Fruit fly (Drosophila melanogaster) whole organism, prepupa: ENCODE measurements around the gene CG15891.

Source experiments
- Blimp-1 ChIP-seq: fragments of 200-800 bp; sonication (Bioruptor generic); optimal IDR thresholded peaks from 3 replicates; lab custom pipeline; 2017; ENCODE audit warnings: missing biosample characterization, missing genetic modification characterization, mild to moderate bottlenecking, moderate library complexity, missing genetic modification reagents
- CG10631 ChIP-seq: fragments of 200-800 bp; sonication (Bioruptor generic); optimal IDR thresholded peaks from 2 replicates; lab custom pipeline; 2016; ENCODE audit warnings: missing biosample characterization, missing genetic modification characterization
- CG10669 ChIP-seq: fragments of 200-800 bp; sonication (Bioruptor generic); optimal IDR thresholded peaks from 3 replicates; lab custom pipeline; 2018; ENCODE audit warnings: missing biosample characterization, mild to moderate bottlenecking, missing genetic modification characterization, moderate library complexity
- CG11294 ChIP-seq: fragments of 200-800 bp; sonication (Bioruptor generic); IDR thresholded peaks from 2 replicates; pipeline ENCODE4 v1.3.6; 2022; ENCODE audit warnings: missing biosample characterization, missing genetic modification characterization
- CG11762 ChIP-seq: fragments of 200-800 bp; sonication (Bioruptor generic); optimal IDR thresholded peaks from 3 replicates; lab custom pipeline; 2016; ENCODE audit warnings: missing biosample characterization, missing genetic modification characterization; ENCODE audit not compliant: insufficient read depth
- CG15336 ChIP-seq: fragments of 200-800 bp; sonication (Bioruptor generic); IDR thresholded peaks from 2 replicates; pipeline ENCODE4 v1.3.6; 2022; ENCODE audit warnings: missing biosample characterization, missing genetic modification characterization
- CG1621 ChIP-seq: fragments of 200-800 bp; sonication (Bioruptor generic); optimal IDR thresholded peaks from 3 replicates; lab custom pipeline; 2018; ENCODE audit warnings: missing biosample characterization, mild to moderate bottlenecking, missing genetic modification characterization
- CG3032 ChIP-seq: fragments of 200-800 bp; optimal IDR thresholded peaks from 2 replicates; lab custom pipeline; 2019; ENCODE audit warnings: missing biosample characterization, mild to moderate bottlenecking, missing genetic modification characterization, moderate library complexity
- CG31627 ChIP-seq: fragments of 200-800 bp; sonication (Bioruptor generic); optimal IDR thresholded peaks from 3 replicates; lab custom pipeline; 2016; ENCODE audit warnings: missing biosample characterization, missing genetic modification characterization
- CG32006 ChIP-seq: fragments of 200-800 bp; sonication (Bioruptor generic); optimal IDR thresholded peaks from 3 replicates; lab custom pipeline; 2017; ENCODE audit warnings: missing biosample characterization, mild to moderate bottlenecking, missing genetic modification characterization
- CG3919 ChIP-seq: fragments of 200-800 bp; sonication (Bioruptor generic); optimal IDR thresholded peaks from 3 replicates; lab custom pipeline; 2016; ENCODE audit warnings: missing biosample characterization, missing genetic modification characterization
- CG4318 ChIP-seq: fragments of 200-800 bp; sonication (Bioruptor generic); optimal IDR thresholded peaks from 3 replicates; lab custom pipeline; 2017; ENCODE audit warnings: missing biosample characterization, mild to moderate bottlenecking, missing genetic modification characterization
- CG6163 ChIP-seq: fragments of 200-800 bp; sonication (Bioruptor generic); IDR thresholded peaks from 3 replicates; pipeline ENCODE4 v1.3.6; 2022; ENCODE audit warnings: missing biosample characterization, missing genetic modification characterization
- CG6276 ChIP-seq: fragments of 200-800 bp; sonication (Bioruptor generic); optimal IDR thresholded peaks from 2 replicates; lab custom pipeline; 2017; ENCODE audit warnings: missing biosample characterization, mild to moderate bottlenecking, missing genetic modification characterization
- CG6792 ChIP-seq: fragments of 200-800 bp; sonication (Bioruptor generic); optimal IDR thresholded peaks from 3 replicates; lab custom pipeline; 2016; ENCODE audit warnings: missing biosample characterization, missing genetic modification characterization
- CG6854 ChIP-seq: fragments of 200-800 bp; sonication (Bioruptor generic); optimal IDR thresholded peaks from 2 replicates; lab custom pipeline; 2017; ENCODE audit warnings: missing biosample characterization, mild to moderate bottlenecking, missing genetic modification characterization
- CG8319 ChIP-seq: fragments of 200-800 bp; sonication (Bioruptor generic); optimal IDR thresholded peaks from 3 replicates; lab custom pipeline; 2016; ENCODE audit warnings: missing biosample characterization, missing genetic modification characterization
- CG8632 ChIP-seq: fragments of 200-800 bp; sonication (Bioruptor generic); optimal IDR thresholded peaks from 3 replicates; lab custom pipeline; 2016; ENCODE audit warnings: missing biosample characterization, missing genetic modification characterization
- CG9139 ChIP-seq: fragments of 200-800 bp; sonication (Bioruptor generic); optimal IDR thresholded peaks from 3 replicates; lab custom pipeline; 2017; ENCODE audit warnings: missing biosample characterization, mild to moderate bottlenecking, missing genetic modification characterization
- Eip75B ChIP-seq: fragments of 200-800 bp; sonication (Bioruptor generic); optimal IDR thresholded peaks from 3 replicates; lab custom pipeline; 2016; ENCODE audit warnings: missing biosample characterization, missing genetic modification characterization
- Eip78C ChIP-seq: fragments of 200-800 bp; sonication (Bioruptor generic); peaks from one replicate; lab custom pipeline; 2016; ENCODE audit warnings: missing biosample characterization, missing genetic modification characterization
- Eip93F ChIP-seq: fragments of 200-800 bp; sonication (Bioruptor generic); optimal IDR thresholded peaks from 2 replicates; lab custom pipeline; 2016; ENCODE audit warnings: missing biosample characterization, mild to moderate bottlenecking, missing genetic modification characterization
- Ets21C ChIP-seq: fragments of 200-800 bp; sonication (Bioruptor generic); optimal IDR thresholded peaks from 3 replicates; lab custom pipeline; 2016; ENCODE audit warnings: missing biosample characterization, missing genetic modification characterization
- Ets96B ChIP-seq: fragments of 200-800 bp; optimal IDR thresholded peaks from 2 replicates; lab custom pipeline; 2019; ENCODE audit warnings: missing biosample characterization, mild to moderate bottlenecking, missing genetic modification characterization, moderate library complexity
- Hr39 ChIP-seq: fragments of 200-800 bp; sonication (Bioruptor generic); optimal IDR thresholded peaks from 2 replicates; lab custom pipeline; 2016; ENCODE audit warnings: missing biosample characterization, missing genetic modification characterization
- Hr4 ChIP-seq: fragments of 200-800 bp; sonication (Bioruptor generic); optimal IDR thresholded peaks from 3 replicates; lab custom pipeline; 2016; ENCODE audit warnings: missing biosample characterization, missing genetic modification characterization
- OdsH ChIP-seq: fragments of 200-800 bp; sonication (Bioruptor generic); optimal IDR thresholded peaks from 3 replicates; lab custom pipeline; 2016; ENCODE audit warnings: missing biosample characterization, missing genetic modification characterization
- Smox ChIP-seq: fragments of 200-800 bp; sonication (Bioruptor generic); optimal IDR thresholded peaks from 3 replicates; lab custom pipeline; 2016; ENCODE audit warnings: missing biosample characterization, missing genetic modification characterization
- Sox15 ChIP-seq: fragments of 200-800 bp; sonication (Bioruptor generic); optimal IDR thresholded peaks from 3 replicates; lab custom pipeline; 2016; ENCODE audit warnings: missing biosample characterization, missing genetic modification characterization
- cyc ChIP-seq: fragments of 200-800 bp; sonication (Bioruptor generic); optimal IDR thresholded peaks from 3 replicates; lab custom pipeline; 2016; ENCODE audit warnings: missing biosample characterization, missing genetic modification characterization
- dac ChIP-seq: fragments of 200-800 bp; sonication (Bioruptor generic); optimal IDR thresholded peaks from 2 replicates; lab custom pipeline; 2017; ENCODE audit warnings: missing biosample characterization, mild to moderate bottlenecking, missing genetic modification characterization
- dsx ChIP-seq: fragments of 200-800 bp; optimal IDR thresholded peaks from 3 replicates; lab custom pipeline; 2019; ENCODE audit warnings: missing biosample characterization, mild to moderate bottlenecking, missing genetic modification characterization, moderate library complexity; ENCODE audit not compliant: poor library complexity, severe bottlenecking
- eg ChIP-seq: fragments of 200-800 bp; sonication (Bioruptor generic); IDR thresholded peaks from 3 replicates; pipeline ENCODE4 v1.3.6; 2022; ENCODE audit warnings: missing biosample characterization, missing genetic modification characterization
- fd85E ChIP-seq: fragments of 200-800 bp; sonication (Bioruptor generic); optimal IDR thresholded peaks from 3 replicates; lab custom pipeline; 2016; ENCODE audit warnings: missing biosample characterization, missing genetic modification characterization
- fkh ChIP-seq: fragments of 200-800 bp; sonication (Bioruptor generic); optimal IDR thresholded peaks from 3 replicates; lab custom pipeline; 2017; ENCODE audit warnings: missing biosample characterization, mild to moderate bottlenecking, missing genetic modification characterization, moderate library complexity
- lz ChIP-seq: fragments of 200-800 bp; sonication (Bioruptor generic); optimal IDR thresholded peaks from 3 replicates; lab custom pipeline; 2016; ENCODE audit warnings: missing biosample characterization, missing genetic modification characterization
- net ChIP-seq: fragments of 200-800 bp; sonication (Bioruptor generic); optimal IDR thresholded peaks from 3 replicates; lab custom pipeline; 2016; ENCODE audit warnings: missing biosample characterization, missing genetic modification characterization
- pdm3 ChIP-seq: fragments of 200-800 bp; sonication (Bioruptor generic); optimal IDR thresholded peaks from 3 replicates; lab custom pipeline; 2016; ENCODE audit warnings: missing biosample characterization, missing genetic modification characterization
- salr ChIP-seq, 2 experiments: fragments of 200-800 bp; sonication (Bioruptor generic); optimal IDR thresholded peaks; 3 replicates each; lab custom pipeline; 2016 to 2018; ENCODE audit warnings: missing biosample characterization in 2 of 2, missing genetic modification characterization in 2 of 2, mild to moderate bottlenecking in 1 of 2
- ss ChIP-seq, 2 experiments: fragments of 200-800 bp; sonication (Bioruptor generic); optimal IDR thresholded peaks; 2 replicates in 1 of 2; 3 replicates in 1 of 2; lab custom pipeline; 2017 to 2018; ENCODE audit warnings: mild to moderate bottlenecking in 2 of 2, missing biosample characterization in 2 of 2, missing genetic modification characterization in 2 of 2, moderate library complexity in 1 of 2
- topi ChIP-seq: fragments of 200-800 bp; sonication (Bioruptor generic); optimal IDR thresholded peaks from 3 replicates; lab custom pipeline; 2016; ENCODE audit warnings: missing biosample characterization, missing genetic modification characterization
- vri ChIP-seq: fragments of 200-800 bp; sonication (Bioruptor generic); optimal IDR thresholded peaks from 3 replicates; lab custom pipeline; 2016; ENCODE audit warnings: missing biosample characterization, mild to moderate bottlenecking, missing genetic modification characterization

The CG15891 gene

dm6 chrX:6316858-6317474 is 21.8 kb upstream of the CG15891 start (continued):
- TF ChIP-seq CG6276 (peak; percentile 32), CG6792 (GFP tag; lab: Kevin White, UChicago) (peak; percentile 37), CG6163 (peak; percentile 72), dsx (GFP tag; lab: Kevin White, UChicago) (peak; percentile 48), CG3919 (GFP tag; lab: Kevin White, UChicago) (peak; percentile 60), Sox15 (no peak), CG6854 (GFP tag; lab: Kevin White, UChicago) (no peak), pdm3 (peak; percentile 50), CG32006 (GFP tag; lab: Kevin White, UChicago) (peak; percentile 57), topi (GFP tag; lab: Kevin White, UChicago) (peak; percentile 27), CG9139 (GFP tag; lab: Kevin White, UChicago) (peak; percentile 12), CG11294 (GFP tag; lab: Robert Waterston, UW) (no peak; the same call in 1 of the 2 replicates), CG8632 (GFP tag; lab: Kevin White, UChicago) (no peak), CG11762 (GFP tag; lab: Kevin White, UChicago) (no peak), Eip75B (GFP tag; lab: Kevin White, UChicago) (peak; percentile 21), fd85E (no peak), Hr39 (GFP tag; lab: Kevin White, UChicago) (peak; percentile 25), CG10631 (GFP tag; lab: Kevin White, UChicago) (peak; percentile 42), salr (GFP tag; optimal IDR thresholded peaks at IDR 0.05; lab: Kevin White, UChicago) (no peak), CG10669 (GFP tag; lab: Kevin White, UChicago) (peak; percentile 31), fkh (GFP tag; lab: Kevin White, UChicago) (no peak), CG31627 (GFP tag; lab: Kevin White, UChicago) (peak; percentile 23), Ets21C (no peak), dac (GFP tag; lab: Kevin White, UChicago) (no peak), Eip78C (peak; percentile 85), CG1621 (tag; lab: Kevin White, UChicago) (peak; percentile 44)

dm6 chrX:6315583-6315982 is 20.4 kb upstream of the CG15891 start:
- TF ChIP-seq pdm3 (no peak), Eip78C (peak; percentile 0)

- TF ChIP-seq CG8319 (GFP tag; lab: Kevin White, UChicago) (no peak), CG32006 (GFP tag; lab: Kevin White, UChicago) (peak; percentile 16), lz (GFP tag; lab: Kevin White, UChicago) (no peak)
These were observed 16.4 kb upstream of the CG15891 start for dm6 chrX:6311516-6311915.

- TF ChIP-seq CG3919 (GFP tag; lab: Kevin White, UChicago) (no peak), CG11294 (GFP tag; lab: Robert Waterston, UW) (no peak), CG4318 (GFP tag; lab: Kevin White, UChicago) (no peak), CG1621 (tag; lab: Kevin White, UChicago) (no peak), CG8632 (GFP tag; lab: Kevin White, UChicago) (no peak), Hr4 (GFP tag; lab: Kevin White, UChicago) (peak; percentile 24), Eip75B (GFP tag; lab: Kevin White, UChicago) (no peak), lz (GFP tag; lab: Kevin White, UChicago) (no peak), vri (no peak), Eip93F (GFP tag; lab: Kevin White, UChicago) (no peak), OdsH (GFP tag; lab: Kevin White, UChicago) (peak; percentile 9), salr (GFP tag; optimal IDR thresholded peaks at IDR 0.05; lab: Kevin White, UChicago) (no peak), CG11762 (GFP tag; lab: Kevin White, UChicago) (no peak), dsx (GFP tag; lab: Kevin White, UChicago) (no peak), Ets96B (tag; lab: Kevin White, UChicago) (no peak), eg (GFP tag; lab: Robert Waterston, UW) (0 out of 3 replicates have a peak, but pooled peaks have one; percentile 49), CG6792 (GFP tag; lab: Kevin White, UChicago) (no peak), CG15336 (peak; percentile 25; the same call in 1 of the 2 replicates), net (GFP tag; lab: Kevin White, UChicago) (no peak), CG6163 (0 out of 3 replicates have a peak, but pooled peaks have one; percentile 39), CG3032 (no peak), fkh (GFP tag; lab: Kevin White, UChicago) (no peak), CG6854 (GFP tag; lab: Kevin White, UChicago) (no peak), Smox (GFP tag; lab: Kevin White, UChicago) (no peak), cyc (GFP tag; lab: Kevin White, UChicago) (no peak), Blimp-1 (GFP tag; lab: Kevin White, UChicago) (no peak), ss (GFP tag; optimal IDR thresholded peaks at IDR 0.05; lab: Kevin White, UChicago) (no peak), Eip78C (peak; percentile 45), CG32006 (GFP tag; lab: Kevin White, UChicago) (peak; percentile 31)
These were observed 15.3 kb upstream of the CG15891 start for dm6 chrX:6310408-6310807.
